In the genomic region with DNA sequence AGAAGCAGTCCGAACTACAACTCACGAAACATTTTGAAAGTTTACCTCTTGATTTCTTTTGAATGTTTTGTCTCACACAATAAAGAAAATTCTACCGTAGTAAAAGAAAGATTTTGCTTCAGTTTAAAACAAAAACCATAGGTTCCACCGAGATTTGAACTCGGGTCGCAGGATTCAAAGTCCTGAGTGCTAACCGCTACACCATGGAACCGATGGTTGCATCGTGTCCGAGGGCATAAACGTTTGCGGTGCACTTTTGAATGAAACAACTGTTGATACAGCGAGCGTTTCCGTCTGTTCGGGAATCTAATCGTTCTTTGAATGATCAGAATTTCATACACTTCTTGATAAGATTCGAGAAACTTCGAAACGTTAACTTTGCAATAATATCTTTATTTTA, we compare ENCODE assay signal across 2 worm cellular contexts.
A peak's percentile ranks its signal among the peaks of the same experiment; 100 is the strongest.
TF ChIP-seq lines count a peak whose summit lies in the region.

No protein-coding gene starts in this region.

TF ChIP-seq in whole organism, L2 larva, 48 proteins besides CTCF, POLR2A, EP300 and RAD21 (continued from another document):
- TF ChIP-seq zag-1 (tag; optimal IDR thresholded peaks at IDR 0.05; lab: Kevin White, UChicago) (no peak), unc-55 (GFP tag; optimal IDR thresholded peaks at IDR 0.05; lab: Kevin White, UChicago) (no peak), nhr-10 (tag; optimal IDR thresholded peaks at IDR 0.05; lab: Kevin White, UChicago) (no peak), nhr-77 (tag; optimal IDR thresholded peaks at IDR 0.05; lab: Kevin White, UChicago) (peak; percentile 7), sma-3 (GFP tag; optimal IDR thresholded peaks at IDR 0.05; lab: Kevin White, UChicago) (peak; percentile 81), lin-39 (tag; optimal IDR thresholded peaks at IDR 0.05; lab: Kevin White, UChicago) (no peak), peb-1 (tag; optimal IDR thresholded peaks at IDR 0.05; lab: Kevin White, UChicago) (no peak), aly-2 (tag; optimal IDR thresholded peaks at IDR 0.05; lab: Kevin White, UChicago) (no peak), ceh-82 (tag; optimal IDR thresholded peaks at IDR 0.05; lab: Kevin White, UChicago) (no peak), ama-1 (optimal IDR thresholded peaks at IDR 0.05; lab: Kevin White, UChicago) (peak; percentile 38), nhr-12 (tag; optimal IDR thresholded peaks at IDR 0.05; lab: Kevin White, UChicago) (no peak), gmeb-1 (tag; optimal IDR thresholded peaks at IDR 0.05; lab: Kevin White, UChicago) (peak; percentile 69), C34F6.9 (tag; optimal IDR thresholded peaks at IDR 0.05; lab: Kevin White, UChicago) (no peak), nhr-25 (tag; optimal IDR thresholded peaks at IDR 0.05; lab: Kevin White, UChicago) (no peak), snpc-4 (tag; optimal IDR thresholded peaks at IDR 0.05; lab: Kevin White, UChicago) (no peak), lin-13 (GFP tag; optimal IDR thresholded peaks at IDR 0.05; lab: Kevin White, UChicago) (peak; percentile 52), blmp-1 (tag; optimal IDR thresholded peaks at IDR 0.05; lab: Kevin White, UChicago; ENCODE audit: insufficient read depth) (no peak), lsy-2 (tag; optimal IDR thresholded peaks at IDR 0.05; lab: Kevin White, UChicago) (peak in 1 of 2 experiments; percentile 66), crh-2 (tag; optimal IDR thresholded peaks at IDR 0.05; lab: Kevin White, UChicago) (peak; percentile 88), ceh-16 (tag; optimal IDR thresholded peaks at IDR 0.05; lab: Kevin White, UChicago) (no peak), nhr-237 (tag; optimal IDR thresholded peaks at IDR 0.05; lab: Kevin White, UChicago) (no peak), nhr-11 (tag; optimal IDR thresholded peaks at IDR 0.05; lab: Kevin White, UChicago) (no peak), elt-1 (tag; optimal IDR thresholded peaks at IDR 0.05; lab: Kevin White, UChicago) (no peak), Y55F3AM.14 (GFP tag; optimal IDR thresholded peaks at IDR 0.05; lab: Kevin White, UChicago) (no peak)

TF ChIP-seq in whole organism, L4 larva, 104 proteins besides CTCF, POLR2A, EP300 and RAD21 (continued from another document):
- peak; percentile 69; the same call in 1 of the 2 replicates for TF ChIP-seq lin-38 (GFP tag; IDR thresholded peaks at IDR 0.05; lab: Robert Waterston, UW)
- TF ChIP-seq nhr-10 (tag; optimal IDR thresholded peaks at IDR 0.05; lab: Kevin White, UChicago) = peak; percentile 24
- TF ChIP-seq mdt-29 (GFP tag; IDR thresholded peaks at IDR 0.05; lab: Robert Waterston, UW) = peak; percentile 86
- TF ChIP-seq tra-1 (GFP tag; IDR thresholded peaks at IDR 0.05; lab: Robert Waterston, UW) = peak; percentile 64
- no peak for TF ChIP-seq lin-15B (tag; optimal IDR thresholded peaks at IDR 0.05; lab: Kevin White, UChicago)
- no peak for TF ChIP-seq nhr-11 (tag; optimal IDR thresholded peaks at IDR 0.05; lab: Kevin White, UChicago)
- no peak for TF ChIP-seq skn-1 (tag; optimal IDR thresholded peaks at IDR 0.05; lab: Kevin White, UChicago)
- TF ChIP-seq mdl-1 (tag; optimal IDR thresholded peaks at IDR 0.05; lab: Kevin White, UChicago) = peak in 1 of 2 experiments; percentile 46
- peak; percentile 65 for TF ChIP-seq nhr-102 (tag; optimal IDR thresholded peaks at IDR 0.05; lab: Kevin White, UChicago)
- TF ChIP-seq pqm-1 (tag; optimal IDR thresholded peaks at IDR 0.05; lab: Kevin White, UChicago) = no peak
- TF ChIP-seq zip-11 (GFP tag; IDR thresholded peaks at IDR 0.05; lab: Robert Waterston, UW) = no peak
- peak; percentile 44 to 62 for TF ChIP-seq daf-16 (GFP tag; optimal IDR thresholded peaks at IDR 0.05; lab: Kevin White, UChicago)
- peak; percentile 87 for TF ChIP-seq daf-16 (tag; optimal IDR thresholded peaks at IDR 0.05; lab: Kevin White, UChicago)
- TF ChIP-seq mep-1 (tag; optimal IDR thresholded peaks at IDR 0.05; lab: Kevin White, UChicago) = peak; percentile 70
- peak; percentile 66 for TF ChIP-seq spr-1 (tag; optimal IDR thresholded peaks at IDR 0.05; lab: Kevin White, UChicago)
- TF ChIP-seq zip-2 (tag; optimal IDR thresholded peaks at IDR 0.05; lab: Kevin White, UChicago) = peak; percentile 59
- peak; percentile 69 for TF ChIP-seq hlh-30 (tag; optimal IDR thresholded peaks at IDR 0.05; lab: Kevin White, UChicago; ENCODE audit: insufficient read depth)
- peak; percentile 68 for TF ChIP-seq nhr-48 (tag; optimal IDR thresholded peaks at IDR 0.05; lab: Kevin White, UChicago)
- no peak for TF ChIP-seq nhr-237 (tag; optimal IDR thresholded peaks at IDR 0.05; lab: Kevin White, UChicago)
- TF ChIP-seq ctbp-1 (GFP tag; IDR thresholded peaks at IDR 0.05; lab: Robert Waterston, UW) = peak; percentile 42; the same call in 1 of the 2 replicates
- TF ChIP-seq nhr-28 (tag; optimal IDR thresholded peaks at IDR 0.05; lab: Kevin White, UChicago) = peak; percentile 70
- peak; percentile 36; the same call in 1 of the 2 replicates for TF ChIP-seq madf-9 (GFP tag; conservative IDR thresholded peaks at IDR 0.05; lab: Robert Waterston, UW)
- no peak for TF ChIP-seq cey-2 (tag; optimal IDR thresholded peaks at IDR 0.05; lab: Kevin White, UChicago; ENCODE audit: borderline replicate concordance, insufficient read depth)
- TF ChIP-seq lin-1 (GFP tag; IDR thresholded peaks at IDR 0.05; lab: Robert Waterston, UW) = peak; percentile 66; the same call in 1 of the 2 replicates
- no peak for TF ChIP-seq saeg-2 (GFP tag; IDR thresholded peaks at IDR 0.05; lab: Robert Waterston, UW)
- TF ChIP-seq dmd-9 (GFP tag; IDR thresholded peaks at IDR 0.05; lab: Robert Waterston, UW) = 0 out of 2 replicates have a peak, but pooled peaks have one; percentile 34
- peak; percentile 58 for TF ChIP-seq T20F7.1 (GFP tag; optimal IDR thresholded peaks at IDR 0.05; lab: Kevin White, UChicago)
- TF ChIP-seq Y5F2A.4 (GFP tag; optimal IDR thresholded peaks at IDR 0.05; lab: Kevin White, UChicago) = peak; percentile 10
- TF ChIP-seq aha-1 (tag; lab: Kevin White, UChicago) = peak; percentile 79
- no peak for TF ChIP-seq daf-8 (GFP tag; IDR thresholded peaks at IDR 0.05; lab: Robert Waterston, UW)
- TF ChIP-seq dve-1 (tag; optimal IDR thresholded peaks at IDR 0.05; lab: Kevin White, UChicago; ENCODE audit: insufficient read depth) = peak; percentile 83
- no peak for TF ChIP-seq fkh-10 (GFP tag; optimal IDR thresholded peaks at IDR 0.05; lab: Kevin White, UChicago)
- 0 out of 2 replicates have a peak, but pooled peaks have one; percentile 40 for TF ChIP-seq daf-19 (GFP tag; conservative IDR thresholded peaks at IDR 0.05; lab: Robert Waterston, UW)
- TF ChIP-seq nhr-77 (tag; optimal IDR thresholded peaks at IDR 0.05; lab: Kevin White, UChicago) = peak; percentile 49
- TF ChIP-seq lin-29 (GFP tag; IDR thresholded peaks at IDR 0.05; lab: Robert Waterston, UW) = no peak
- peak; percentile 41 for TF ChIP-seq nhr-111 (GFP tag; optimal IDR thresholded peaks at IDR 0.05; lab: Kevin White, UChicago)
- TF ChIP-seq lir-3 (tag; optimal IDR thresholded peaks at IDR 0.05; lab: Kevin White, UChicago) = peak; percentile 22
- TF ChIP-seq vab-7 (GFP tag; IDR thresholded peaks at IDR 0.05; lab: Robert Waterston, UW) = peak; percentile 31; the same call in 1 of the 2 replicates
- no peak for TF ChIP-seq F44E2.7 (GFP tag; IDR thresholded peaks at IDR 0.05; lab: Robert Waterston, UW)
- no peak for TF ChIP-seq snpc-4 (tag; optimal IDR thresholded peaks at IDR 0.05; lab: Kevin White, UChicago)
- no peak for TF ChIP-seq mxl-2 (GFP tag; conservative IDR thresholded peaks at IDR 0.05; lab: Robert Waterston, UW)
- TF ChIP-seq pha-4 (GFP tag; IDR thresholded peaks at IDR 0.05; lab: Robert Waterston, UW) = peak; percentile 72
- no peak for TF ChIP-seq pha-4 (tag; optimal IDR thresholded peaks at IDR 0.05; lab: Kevin White, UChicago)
- peak; percentile 34 for TF ChIP-seq dpl-1 (GFP tag; optimal IDR thresholded peaks at IDR 0.05; lab: Kevin White, UChicago)
- peak; percentile 17 for TF ChIP-seq F10B5.3 (tag; optimal IDR thresholded peaks at IDR 0.05; lab: Kevin White, UChicago)
- TF ChIP-seq lim-7 (GFP tag; IDR thresholded peaks at IDR 0.05; lab: Robert Waterston, UW) = peak; percentile 68
- no peak for TF ChIP-seq F37D6.2 (tag; optimal IDR thresholded peaks at IDR 0.05; lab: Kevin White, UChicago)
- peak in 1 of 2 experiments; percentile 23 for TF ChIP-seq hif-1 (tag; optimal IDR thresholded peaks at IDR 0.05; lab: Kevin White, UChicago)
- peak; percentile 11 for TF ChIP-seq F49E8.2 (tag; optimal IDR thresholded peaks at IDR 0.05; lab: Kevin White, UChicago; ENCODE audit: borderline replicate concordance)
- TF ChIP-seq php-3 (GFP tag; IDR thresholded peaks at IDR 0.05; lab: Robert Waterston, UW) = peak; percentile 44; the same call in 1 of the 2 replicates
- TF ChIP-seq ZK337.2 (GFP tag; IDR thresholded peaks at IDR 0.05; lab: Robert Waterston, UW) = 0 out of 2 replicates have a peak, but pooled peaks have one; percentile 22
- TF ChIP-seq D1046.2 (GFP tag; IDR thresholded peaks at IDR 0.05; lab: Robert Waterston, UW) = 0 out of 2 replicates have a peak, but pooled peaks have one; percentile 67
- TF ChIP-seq nhr-25 (tag; optimal IDR thresholded peaks at IDR 0.05; lab: Kevin White, UChicago; ENCODE audit: borderline replicate concordance, insufficient read depth) = peak; percentile 60
- no peak for TF ChIP-seq unc-130 (GFP tag; optimal IDR thresholded peaks at IDR 0.05; lab: Kevin White, UChicago)
